Worm (Caenorhabditis elegans) whole organism, L3 larva: ENCODE measurements around the gene set-20.

Source experiments
- daf-12 ChIP-seq: fragments of 150-350 bp; optimal IDR thresholded peaks from 2 replicates; lab custom pipeline; 2014; ENCODE audit warnings: missing biosample characterization, missing genetic modification reagents, missing genetic modification characterization
- elt-2 ChIP-seq: sonication (generic microtip); optimal IDR thresholded peaks from 2 replicates; lab custom pipeline; 2016; ENCODE audit warnings: missing genetic modification reagents, mild to moderate bottlenecking, missing genetic modification characterization, missing compliant biosample characterization
- fkh-10 ChIP-seq: sonication (generic microtip); optimal IDR thresholded peaks from 2 replicates; lab custom pipeline; 2017; ENCODE audit warnings: missing biosample characterization, missing genetic modification reagents, missing genetic modification characterization
- fos-1 ChIP-seq: fragments of 150-350 bp; optimal IDR thresholded peaks from 2 replicates; lab custom pipeline; 2014; ENCODE audit warnings: missing biosample characterization, missing genetic modification characterization
- unc-62 ChIP-seq: fragments of 150-350 bp; sonication (generic microtip); optimal IDR thresholded peaks from 4 replicates; lab custom pipeline; 2014; ENCODE audit warnings: missing biosample characterization, missing genetic modification reagents, missing genetic modification characterization

DNA sequence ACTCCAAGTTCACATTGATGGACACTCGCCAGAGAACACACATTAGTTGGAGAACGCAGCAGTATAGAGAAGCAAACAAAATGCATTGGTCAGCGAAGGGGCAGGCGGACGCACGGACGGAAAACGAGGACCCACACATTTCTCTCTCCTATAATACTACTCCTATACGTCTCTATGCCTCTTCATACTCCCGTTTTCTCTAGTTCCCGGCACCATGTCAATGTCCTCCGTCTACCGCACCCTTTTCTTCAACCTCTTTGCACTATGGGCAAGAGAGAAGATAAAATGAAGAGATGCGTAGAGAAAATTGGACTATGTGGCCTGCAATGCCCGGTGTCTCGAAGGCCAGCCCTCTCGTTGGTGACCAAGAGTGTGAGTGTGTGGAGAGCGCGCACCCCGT, at the start of gene set-20:
- TF ChIP-seq elt-2 (tag; lab: Kevin White, UChicago), result no peak
- TF ChIP-seq daf-12 (tag; lab: Kevin White, UChicago), result no peak
- peak; percentile 71 for TF ChIP-seq fos-1
- TF ChIP-seq fkh-10 (GFP tag; lab: Kevin White, UChicago), result no peak
- no peak for TF ChIP-seq unc-62 (GFP tag; lab: Kevin White, UChicago)
